Fruit fly (Drosophila melanogaster): Measurements from ENCODE around the gene CG12236.

The CG12236 gene

dm6 chrX:5923124-5923523, 15.2 kb downstream of the CG12236 start (continued):
- TF ChIP-seq fu2 (GFP tag; optimal IDR thresholded peaks at IDR 0.05), result no peak
- no peak for TF ChIP-seq fd3F (GFP tag; optimal IDR thresholded peaks at IDR 0.05)
- TF ChIP-seq CG11093 (GFP tag; IDR thresholded peaks at IDR 0.05), result no peak
- no peak for TF ChIP-seq tx (GFP tag; optimal IDR thresholded peaks at IDR 0.05)
- no peak for TF ChIP-seq CG14965 (GFP tag; optimal IDR thresholded peaks at IDR 0.05; ENCODE audit: borderline replicate concordance)
- TF ChIP-seq H15 (GFP tag; IDR thresholded peaks at IDR 0.05), result no peak
- peak; percentile 35 for TF ChIP-seq unpg (GFP tag; optimal IDR thresholded peaks at IDR 0.05)
- peak; percentile 39 for TF ChIP-seq pnt (GFP tag; optimal IDR thresholded peaks at IDR 0.05)
- no peak for TF ChIP-seq CG1233 (GFP tag; optimal IDR thresholded peaks at IDR 0.05)
- no peak for TF ChIP-seq CG2199 (GFP tag; IDR thresholded peaks at IDR 0.05)
- peak; percentile 16 for TF ChIP-seq CG18262 (tag; optimal IDR thresholded peaks at IDR 0.05)
- no peak for TF ChIP-seq Usf (GFP tag; optimal IDR thresholded peaks at IDR 0.05)
- TF ChIP-seq CG13287 (GFP tag; IDR thresholded peaks at IDR 0.05; ENCODE audit: partially characterized antibody), result no peak
- TF ChIP-seq Lim3 (GFP tag; IDR thresholded peaks at IDR 0.05), result no peak
- no peak for TF ChIP-seq CG15696 (tag; optimal IDR thresholded peaks at IDR 0.05)
- no peak for TF ChIP-seq pzg (GFP tag; optimal IDR thresholded peaks at IDR 0.05)
- peak; percentile 42 for TF ChIP-seq lilli (GFP tag; optimal IDR thresholded peaks at IDR 0.05)
- TF ChIP-seq CG6175 (GFP tag; IDR thresholded peaks at IDR 0.05), result no peak
- TF ChIP-seq ap (GFP tag; IDR thresholded peaks at IDR 0.05), result no peak
- TF ChIP-seq CG8359 (GFP tag; optimal IDR thresholded peaks at IDR 0.05; ENCODE audit: borderline replicate concordance), result no peak
- TF ChIP-seq ro (GFP tag; IDR thresholded peaks at IDR 0.05), result no peak
- no peak for TF ChIP-seq unc-4 (GFP tag; IDR thresholded peaks at IDR 0.05; ENCODE audit: partially characterized antibody)
- no peak for TF ChIP-seq Sox100B (GFP tag; optimal IDR thresholded peaks at IDR 0.05)
- TF ChIP-seq CG14441 (GFP tag; IDR thresholded peaks at IDR 0.05), result no peak
- TF ChIP-seq Trl (optimal IDR thresholded peaks at IDR 0.05), result no peak
- peak; percentile 3 for TF ChIP-seq Trl (GFP tag; optimal IDR thresholded peaks at IDR 0.05)
- TF ChIP-seq pho (GFP tag; optimal IDR thresholded peaks at IDR 0.05), result no peak
- no peak for TF ChIP-seq C15 (GFP tag; IDR thresholded peaks at IDR 0.05)
- no peak for TF ChIP-seq Gsc (GFP tag; IDR thresholded peaks at IDR 0.05)
- no peak for TF ChIP-seq CG9437 (GFP tag; optimal IDR thresholded peaks at IDR 0.05)
- no peak for TF ChIP-seq inv (GFP tag; IDR thresholded peaks at IDR 0.05; ENCODE audit: partially characterized antibody)
- no peak for TF ChIP-seq hth (optimal IDR thresholded peaks at IDR 0.05)
- no peak for TF ChIP-seq CG17568 (GFP tag; optimal IDR thresholded peaks at IDR 0.05)
- peak; percentile 17 for TF ChIP-seq CG4424 (GFP tag; optimal IDR thresholded peaks at IDR 0.05)
- no peak for TF ChIP-seq pita (GFP tag; optimal IDR thresholded peaks at IDR 0.05)
- no peak for TF ChIP-seq lov (optimal IDR thresholded peaks at IDR 0.05)
- no peak for TF ChIP-seq lov (GFP tag; IDR thresholded peaks at IDR 0.05)
- peak; percentile 8 for TF ChIP-seq CG7786 (GFP tag; optimal IDR thresholded peaks at IDR 0.05)
- TF ChIP-seq NK7.1 (GFP tag; optimal IDR thresholded peaks at IDR 0.05), result no peak
- TF ChIP-seq CHES-1-like (GFP tag; optimal IDR thresholded peaks at IDR 0.05), result no peak
- TF ChIP-seq ranshi (GFP tag; IDR thresholded peaks at IDR 0.05), result no peak
- peak; percentile 28 for TF ChIP-seq Hsf (GFP tag; optimal IDR thresholded peaks at IDR 0.05)
- TF ChIP-seq prd (optimal IDR thresholded peaks at IDR 0.05), result no peak
- peak; percentile 64; the same call in 2 of the 3 replicates for TF ChIP-seq prd (GFP tag; IDR thresholded peaks at IDR 0.05)
- TF ChIP-seq Jarid2 (GFP tag; optimal IDR thresholded peaks at IDR 0.05), result no peak
- no peak for TF ChIP-seq CG2202 (tag; optimal IDR thresholded peaks at IDR 0.05)
- no peak for TF ChIP-seq seq (GFP tag; IDR thresholded peaks at IDR 0.05)
- no peak for TF ChIP-seq CG5245 (GFP tag; optimal IDR thresholded peaks at IDR 0.05)
- no peak for TF ChIP-seq dm (GFP tag; optimal IDR thresholded peaks at IDR 0.05)
- peak; percentile 42 for TF ChIP-seq Antp (GFP tag; optimal IDR thresholded peaks at IDR 0.05)
- no peak for TF ChIP-seq cad (GFP tag; optimal IDR thresholded peaks at IDR 0.05)
- TF ChIP-seq sd (tag; optimal IDR thresholded peaks at IDR 0.05), result no peak
- no peak for TF ChIP-seq Elba2 (GFP tag; optimal IDR thresholded peaks at IDR 0.05)
- no peak for TF ChIP-seq aop (GFP tag; IDR thresholded peaks at IDR 0.05)

Measured in whole organism, embryonic.